Worm (Caenorhabditis elegans): ENCODE measurements around the gene pgp-14.

Gene pgp-14

ce11 chrX:12749530-12750240 is at the start of gene pgp-14:
Gene pgp-14 (minus strand): TSS chrX:12749580.
- TF ChIP-seq tlf-1 (GFP tag; optimal IDR thresholded peaks at IDR 0.05) (no peak), nhr-179 (tag; optimal IDR thresholded peaks at IDR 0.05) (no peak), ets-4 (GFP tag; optimal IDR thresholded peaks at IDR 0.05) (no peak), lin-40 (tag; optimal IDR thresholded peaks at IDR 0.05) (no peak), dox-1 (GFP tag; IDR thresholded peaks at IDR 0.05) (no peak), hlh-26 (GFP tag; conservative IDR thresholded peaks at IDR 0.05) (no peak), lir-1 (GFP tag; conservative IDR thresholded peaks at IDR 0.05) (no peak), ztf-3 (GFP tag; optimal IDR thresholded peaks at IDR 0.05) (no peak), madf-8 (GFP tag; conservative IDR thresholded peaks at IDR 0.05) (no peak), hsf-1 (GFP tag; IDR thresholded peaks at IDR 0.05) (no peak), pha-4 (tag; optimal IDR thresholded peaks at IDR 0.05) (no peak), F22D6.2 (tag; optimal IDR thresholded peaks at IDR 0.05) (no peak), repo-1 (tag; optimal IDR thresholded peaks at IDR 0.05) (no peak), zfh-2 (GFP tag; conservative IDR thresholded peaks at IDR 0.05) (no peak), let-526 (GFP tag; IDR thresholded peaks at IDR 0.05) (no peak)

ce11 chrX:12793796-12794195 is 44.4 kb upstream of the pgp-14 start, which contains the start of gene abf-6:
Gene abf-6 (plus strand): TSS chrX:12794118.
- TF ChIP-seq madf-8 (GFP tag; conservative IDR thresholded peaks at IDR 0.05) (no peak), B0035.1 (tag; optimal IDR thresholded peaks at IDR 0.05) (no peak), ztf-18 (tag; optimal IDR thresholded peaks at IDR 0.05) (no peak), lsy-27 (tag; optimal IDR thresholded peaks at IDR 0.05; ENCODE audit: borderline replicate concordance, insufficient read depth) (no peak), let-526 (GFP tag; IDR thresholded peaks at IDR 0.05) (no peak), dpff-1 (tag; optimal IDR thresholded peaks at IDR 0.05) (no peak), chd-7 (tag; optimal IDR thresholded peaks at IDR 0.05) (no peak)

- TF ChIP-seq ets-4 (GFP tag; optimal IDR thresholded peaks at IDR 0.05): no peak
- TF ChIP-seq lsy-27 (tag; optimal IDR thresholded peaks at IDR 0.05; ENCODE audit: borderline replicate concordance, insufficient read depth): no peak
- TF ChIP-seq rpc-1 (optimal IDR thresholded peaks at IDR 0.05): no peak
- TF ChIP-seq rpc-1 (tag; optimal IDR thresholded peaks at IDR 0.05): no peak
- TF ChIP-seq Y67H2A.10 (GFP tag; conservative IDR thresholded peaks at IDR 0.05): no peak
- TF ChIP-seq ceh-40 (GFP tag; IDR thresholded peaks at IDR 0.05): no peak
These were observed 43.7 kb upstream of the pgp-14 start for ce11 chrX:12793075-12793474.

ce11 chrX:12792554-12792953 is 43.2 kb upstream of the pgp-14 start, which contains the start of gene abf-5:
Gene abf-5 (plus strand): TSS chrX:12792854.
- no peak for TF ChIP-seq tbx-9 (tag; optimal IDR thresholded peaks at IDR 0.05; ENCODE audit: borderline replicate concordance)
- TF ChIP-seq B0336.3 (GFP tag; IDR thresholded peaks at IDR 0.05): no peak

- TF ChIP-seq ama-1 (optimal IDR thresholded peaks at IDR 0.05) (no peak), ama-1 (GFP tag; optimal IDR thresholded peaks at IDR 0.05) (no peak), snpc-1.1 (tag; optimal IDR thresholded peaks at IDR 0.05; ENCODE audit: insufficient read depth) (no peak), D2030.7 (GFP tag; IDR thresholded peaks at IDR 0.05) (no peak), somi-1 (GFP tag; optimal IDR thresholded peaks at IDR 0.05) (no peak), egl-18 (GFP tag; IDR thresholded peaks at IDR 0.05) (no peak), nhr-27 (tag; optimal IDR thresholded peaks at IDR 0.05) (no peak), F10E7.11 (tag; optimal IDR thresholded peaks at IDR 0.05) (no peak), ceh-58 (GFP tag; IDR thresholded peaks at IDR 0.05) (no peak), mxl-1 (tag; optimal IDR thresholded peaks at IDR 0.05) (no peak)
These were observed 40.7 kb upstream of the pgp-14 start, which contains the start of gene str-123 for ce11 chrX:12790036-12790435. Gene str-123 (plus strand): TSS chrX:12790336.

All from whole organism, young adult.